Worm (Caenorhabditis elegans) whole organism, young adult: Measurements from ENCODE around the gene slcr-46.1.

Experiments used
- B0336.3 ChIP-seq: fragments of 200-800 bp; sonication (Bioruptor generic); IDR thresholded peaks from 2 replicates; pipeline ENCODE4 v1.3.6; 2022; ENCODE audit warnings: missing genetic modification characterization, missing compliant biosample characterization
- C06A6.2 ChIP-seq: fragments of 200-800 bp; sonication (Bioruptor generic); conservative IDR thresholded peaks from 2 replicates; pipeline ENCODE4 v1.3.6; 2022; ENCODE audit warnings: missing genetic modification characterization, missing compliant biosample characterization
- C17E4.6 ChIP-seq: fragments of 200-800 bp; sonication (Bioruptor generic); IDR thresholded peaks from 2 replicates; pipeline ENCODE4 v1.3.6; 2022; ENCODE audit warnings: missing genetic modification reagents, missing genetic modification characterization, missing compliant biosample characterization
- D2030.7 ChIP-seq: fragments of 200-800 bp; sonication (Bioruptor generic); IDR thresholded peaks from 2 replicates; pipeline ENCODE4 v1.3.6; 2022; ENCODE audit warnings: missing genetic modification reagents, missing genetic modification characterization, missing compliant biosample characterization
- F10E7.11 ChIP-seq: sonication (generic microtip); optimal IDR thresholded peaks from 2 replicates; lab custom pipeline; 2017; ENCODE audit warnings: mild to moderate bottlenecking, missing genetic modification characterization, moderate library complexity, missing compliant biosample characterization
- F23B12.7 ChIP-seq: sonication (generic microtip); optimal IDR thresholded peaks from 2 replicates; lab custom pipeline; 2017; ENCODE audit warnings: missing genetic modification characterization, mild to moderate bottlenecking, missing compliant biosample characterization, antibody characterized with exemption, moderate library complexity; ENCODE audit not compliant: insufficient read depth
- K12H6.12 ChIP-seq: fragments of 200-800 bp; sonication (Bioruptor generic); optimal IDR thresholded peaks from 2 replicates; lab custom pipeline; 2018; ENCODE audit warnings: mild to moderate bottlenecking, missing genetic modification characterization, missing compliant biosample characterization
- Y56A3A.18 ChIP-seq: fragments of 200-800 bp; sonication (Bioruptor generic); IDR thresholded peaks from 2 replicates; pipeline ENCODE4 v1.3.6; 2022; ENCODE audit warnings: missing genetic modification reagents, missing genetic modification characterization, missing compliant biosample characterization
- ama-1 ChIP-seq, 3 experiments: fragments of 150-350 bp in 1 of 3; sonication (generic microtip) in 2 of 3; optimal IDR thresholded peaks; 2 replicates each; lab custom pipeline; 2014 to 2018; ENCODE audit warnings: missing biosample characterization in 2 of 3, missing genetic modification characterization in 2 of 3, missing genetic modification reagents in 2 of 3
- cebp-1 ChIP-seq, 2 experiments: fragments of 200-800 bp in 1 of 2; sonication (Bioruptor generic) in 1 of 2; sonication (generic microtip) in 1 of 2; IDR thresholded peaks in 1 of 2; optimal IDR thresholded peaks in 1 of 2; 2 replicates each; pipeline versions ENCODE4 v1.3.6 to Lab custom; 2017 to 2022; ENCODE audit warnings: missing compliant biosample characterization in 2 of 2, missing genetic modification characterization in 2 of 2, mild to moderate bottlenecking in 1 of 2, missing genetic modification reagents in 1 of 2, moderate library complexity in 1 of 2
- ceh-79 ChIP-seq: sonication (generic microtip); optimal IDR thresholded peaks from 2 replicates; lab custom pipeline; 2017; ENCODE audit warnings: mild to moderate bottlenecking, missing genetic modification characterization, missing compliant biosample characterization
- efl-1 ChIP-seq: fragments of 150-350 bp; optimal IDR thresholded peaks from 2 replicates; lab custom pipeline; 2014; ENCODE audit warnings: missing biosample characterization, missing genetic modification reagents, missing genetic modification characterization
- egl-18 ChIP-seq: fragments of 200-800 bp; sonication (Bioruptor generic); IDR thresholded peaks from 2 replicates; pipeline ENCODE4 v1.3.6; 2022; ENCODE audit warnings: missing genetic modification reagents, missing genetic modification characterization, missing compliant biosample characterization
- egrh-3 ChIP-seq: fragments of 200-800 bp; sonication (Bioruptor generic); IDR thresholded peaks from 2 replicates; pipeline ENCODE4 v1.3.6; 2022; ENCODE audit warnings: missing genetic modification reagents, missing genetic modification characterization, missing compliant biosample characterization
- ekl-4 ChIP-seq: fragments of 200-800 bp; sonication (Bioruptor generic); IDR thresholded peaks from 2 replicates; pipeline ENCODE4 v1.3.6; 2022; ENCODE audit warnings: missing genetic modification reagents, missing genetic modification characterization, missing compliant biosample characterization
- fkh-3 ChIP-seq: sonication (generic microtip); optimal IDR thresholded peaks from 2 replicates; lab custom pipeline; 2016; ENCODE audit warnings: mild to moderate bottlenecking, missing genetic modification characterization, missing compliant biosample characterization
- hlh-12 ChIP-seq: sonication (generic microtip); optimal IDR thresholded peaks from 2 replicates; lab custom pipeline; 2016; ENCODE audit warnings: missing genetic modification characterization, missing compliant biosample characterization
- lin-40 ChIP-seq: sonication (generic microtip); optimal IDR thresholded peaks from 2 replicates; lab custom pipeline; 2016; ENCODE audit warnings: missing genetic modification characterization, mild to moderate bottlenecking, missing compliant biosample characterization, missing genotype, missing genetic modification reagents
- lin-54 ChIP-seq: fragments of 200-800 bp; sonication (Bioruptor generic); optimal IDR thresholded peaks from 2 replicates; lab custom pipeline; 2018; ENCODE audit warnings: mild to moderate bottlenecking, missing genetic modification characterization, missing compliant biosample characterization
- madf-10 ChIP-seq: sonication (generic microtip); optimal IDR thresholded peaks from 2 replicates; lab custom pipeline; 2016; ENCODE audit warnings: mild to moderate bottlenecking, missing genetic modification characterization, missing compliant biosample characterization
- mes-4 ChIP-seq: sonication (generic microtip); optimal IDR thresholded peaks from 2 replicates; lab custom pipeline; 2016; ENCODE audit warnings: missing genotype, missing genetic modification characterization, missing compliant biosample characterization
- nhr-120 ChIP-seq: fragments of 200-800 bp; sonication (Bioruptor generic); IDR thresholded peaks from 2 replicates; pipeline ENCODE4 v1.3.6; 2022; ENCODE audit warnings: missing genetic modification characterization, missing compliant biosample characterization
- rcor-1 ChIP-seq: fragments of 200-800 bp; sonication (Bioruptor generic); IDR thresholded peaks from 2 replicates; pipeline ENCODE4 v1.3.6; 2022; ENCODE audit warnings: missing genetic modification reagents, missing genetic modification characterization, missing compliant biosample characterization
- repo-1 ChIP-seq: sonication (generic microtip); optimal IDR thresholded peaks from 2 replicates; lab custom pipeline; 2017; ENCODE audit warnings: mild to moderate bottlenecking, missing genetic modification characterization, missing compliant biosample characterization
- snpc-3.4 ChIP-seq: sonication (generic microtip); optimal IDR thresholded peaks from 2 replicates; lab custom pipeline; 2017; ENCODE audit warnings: missing genetic modification characterization, mild to moderate bottlenecking, missing compliant biosample characterization, antibody characterized with exemption, moderate library complexity, missing genotype, missing genetic modification reagents
- snpc-4 ChIP-seq, 5 experiments: fragments of 150-350 bp in 1 of 5; sonication (generic microtip) in 4 of 5; optimal IDR thresholded peaks; 2 replicates each; lab custom pipeline; 2014 to 2018; ENCODE audit warnings: missing genetic modification characterization in 5 of 5, missing biosample characterization in 3 of 5, antibody characterized with exemption in 2 of 5, mild to moderate bottlenecking in 2 of 5, missing compliant biosample characterization in 2 of 5, missing genotype in 2 of 5, moderate library complexity in 2 of 5, missing genetic modification reagents in 1 of 5
- sptf-2 ChIP-seq: fragments of 200-800 bp; sonication (Bioruptor generic); optimal IDR thresholded peaks from 2 replicates; lab custom pipeline; 2018; ENCODE audit warnings: mild to moderate bottlenecking, missing genetic modification characterization, missing compliant biosample characterization
- unc-62 ChIP-seq: fragments of 150-350 bp; optimal IDR thresholded peaks from 2 replicates; lab custom pipeline; 2014; ENCODE audit warnings: missing biosample characterization, missing genetic modification reagents, missing genetic modification characterization
- zfh-2 ChIP-seq: fragments of 200-800 bp; sonication (Bioruptor generic); conservative IDR thresholded peaks from 2 replicates; pipeline ENCODE4 v1.3.6; 2022; ENCODE audit warnings: missing genetic modification reagents, missing genetic modification characterization, missing compliant biosample characterization
- zim-3 ChIP-seq: sonication (generic microtip); optimal IDR thresholded peaks from 2 replicates; lab custom pipeline; 2017; ENCODE audit warnings: mild to moderate bottlenecking, missing genetic modification characterization, moderate library complexity, missing compliant biosample characterization
- ztf-18 ChIP-seq: sonication (generic microtip); optimal IDR thresholded peaks from 2 replicates; lab custom pipeline; 2016; ENCODE audit warnings: missing genotype, mild to moderate bottlenecking, missing genetic modification characterization, missing compliant biosample characterization
- ztf-25 ChIP-seq: fragments of 200-800 bp; sonication (Bioruptor generic); IDR thresholded peaks from 2 replicates; pipeline ENCODE4 v1.3.6; 2022; ENCODE audit warnings: missing genetic modification reagents, missing genetic modification characterization, missing compliant biosample characterization
- ztf-6 ChIP-seq: fragments of 200-800 bp; sonication (Bioruptor generic); IDR thresholded peaks from 2 replicates; pipeline ENCODE4 v1.3.6; 2022; ENCODE audit warnings: missing genetic modification reagents, missing genetic modification characterization, missing compliant biosample characterization

The slcr-46.1 gene

ce11 chrX:4588462-4588861 lies 43.7 kb upstream of the slcr-46.1 start, which contains the start of gene lnp-1:
TSS of gene lnp-1 (plus strand) at chrX:4588762.
- no peak for TF ChIP-seq ztf-18 (tag; lab: Kevin White, UChicago)
- TF ChIP-seq, all 124 proteins: peak for 0

- TF ChIP-seq unc-62 (GFP tag; lab: Kevin White, UChicago) (no peak), zfh-2 (0 out of 2 replicates have a peak, but pooled peaks have one; percentile 6), K12H6.12 (tag; lab: Kevin White, UChicago) (no peak), ceh-79 (tag; lab: Kevin White, UChicago) (no peak)
Observed at ce11 chrX:4592250-4592649, 39.9 kb upstream of the slcr-46.1 start, which contains the start of gene flp-12. TSS of gene flp-12 (minus strand) at chrX:4592350.

ce11 chrX:4597419-4597818 lies 34.7 kb upstream of the slcr-46.1 start:
- TF ChIP-seq egl-18 (GFP tag; lab: Robert Waterston, UW) (no peak), egrh-3 (GFP tag; lab: Robert Waterston, UW) (peak; percentile 65; the same call in 1 of the 2 replicates), C17E4.6 (no peak), zfh-2 (peak; percentile 64), ztf-6 (no peak)

- no peak for TF ChIP-seq madf-10 (tag; lab: Kevin White, UChicago)
- no peak for TF ChIP-seq D2030.7 (GFP tag; lab: Robert Waterston, UW)
- TF ChIP-seq efl-1 (GFP tag; lab: Kevin White, UChicago) = no peak
- TF ChIP-seq F10E7.11 (tag; lab: Kevin White, UChicago) = no peak
- no peak for TF ChIP-seq repo-1 (tag; lab: Kevin White, UChicago)
- TF ChIP-seq fkh-3 (tag; lab: Kevin White, UChicago) = no peak
- no peak for TF ChIP-seq Y56A3A.18 (GFP tag; lab: Robert Waterston, UW)
- no peak for TF ChIP-seq F23B12.7
- no peak for TF ChIP-seq rcor-1 (GFP tag; lab: Robert Waterston, UW)
- no peak for TF ChIP-seq egrh-3 (GFP tag; lab: Robert Waterston, UW)
- TF ChIP-seq hlh-12 = no peak
- TF ChIP-seq snpc-4 (GFP tag; optimal IDR thresholded peaks at IDR 0.05; lab: Kevin White, UChicago) = no peak
- no peak for TF ChIP-seq snpc-4 (tag; optimal IDR thresholded peaks at IDR 0.05; lab: Kevin White, UChicago)
- no peak for TF ChIP-seq nhr-120
- no peak for TF ChIP-seq C06A6.2 (GFP tag; lab: Robert Waterston, UW)
- TF ChIP-seq zim-3 (tag; lab: Kevin White, UChicago) = no peak
Observed at ce11 chrX:4599526-4599925, 32.6 kb upstream of the slcr-46.1 start.

ce11 chrX:4600987-4601386 lies 31.2 kb upstream of the slcr-46.1 start:
- TF ChIP-seq mes-4 (tag; lab: Kevin White, UChicago) (no peak), ekl-4 (GFP tag; lab: Robert Waterston, UW) (no peak), snpc-3.4 (tag; lab: Kevin White, UChicago) (no peak), sptf-2 (GFP tag; lab: Kevin White, UChicago) (no peak), B0336.3 (GFP tag; lab: Robert Waterston, UW) (no peak), C17E4.6 (no peak), lin-54 (GFP tag; lab: Kevin White, UChicago) (no peak), ama-1 (optimal IDR thresholded peaks at IDR 0.05; lab: Kevin White, UChicago) (no peak), ama-1 (GFP tag; optimal IDR thresholded peaks at IDR 0.05; lab: Kevin White, UChicago) (no peak), hlh-12 (no peak), ztf-25 (no peak), cebp-1 (GFP tag; IDR thresholded peaks at IDR 0.05; lab: Robert Waterston, UW) (no peak), cebp-1 (tag; optimal IDR thresholded peaks at IDR 0.05; lab: Kevin White, UChicago) (no peak), lin-40 (tag; lab: Kevin White, UChicago) (no peak)
